Fruit fly (Drosophila melanogaster) whole organism: ENCODE results near the gene CG43049.

ENCODE experiments used
- CG8478 ChIP-seq: fragments of >200 bp; optimal IDR thresholded peaks from 2 replicates; lab custom pipeline; 2018; ENCODE audit warnings: inconsistent platforms
- Dll ChIP-seq: fragments of >200 bp; optimal IDR thresholded peaks from 2 replicates; lab custom pipeline; 2017
- EcR ChIP-seq, 2 experiments: fragments of >200 bp; optimal IDR thresholded peaks; 2 replicates each; lab custom pipeline; 2017; ENCODE audit warnings: missing biosample characterization in 2 of 2, missing genetic modification characterization in 2 of 2, missing genetic modification reagents in 2 of 2
- pan ChIP-seq: fragments of >200 bp; optimal IDR thresholded peaks from 2 replicates; lab custom pipeline; 2017
- psq ChIP-seq: fragments of >200 bp; optimal IDR thresholded peaks from 2 replicates; lab custom pipeline; 2017
- usp ChIP-seq: fragments of >200 bp; optimal IDR thresholded peaks from 2 replicates; lab custom pipeline; 2017; ENCODE audit warnings: missing biosample characterization, missing genetic modification characterization, mixed read lengths

dm6 chr3L:18917281-18917680, 7.6 kb upstream of the CG43049 start, which contains the start of gene CG6839:
- TF ChIP-seq pan (lab: Kevin White, UChicago) (no peak), psq (lab: Kevin White, UChicago) (no peak), Dll (lab: Kevin White, UChicago) (no peak), CG8478 (lab: Kevin White, UChicago) (no peak), usp (no peak), EcR (GFP tag; optimal IDR thresholded peaks at IDR 0.05; lab: Kevin White, UChicago) (no peak)
